Worm (Caenorhabditis elegans): ENCODE measurements around the gene col-73.

Gene col-73

DNA sequence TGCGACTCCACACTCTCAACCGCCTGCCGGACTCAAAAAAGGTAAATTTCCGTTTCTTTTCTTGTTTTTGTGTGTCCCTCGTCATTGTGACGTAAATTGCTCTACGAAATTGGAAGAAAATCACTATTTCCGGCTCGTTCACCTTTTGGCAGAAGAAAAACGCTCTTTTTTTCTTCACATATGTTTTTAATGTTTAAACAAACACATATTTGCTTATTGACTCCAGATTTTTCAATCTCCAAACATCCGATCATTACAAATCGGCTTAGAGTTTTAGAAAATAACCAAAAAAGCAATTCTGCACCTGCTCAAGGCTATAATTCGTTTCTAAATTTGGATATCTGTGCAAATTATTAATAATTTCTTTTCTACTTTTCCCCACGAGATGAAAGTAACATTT is 33.0 kb upstream of the col-73 start:
- TF ChIP-seq zip-8 (tag; optimal IDR thresholded peaks at IDR 0.05) (no peak), ces-1 (GFP tag; optimal IDR thresholded peaks at IDR 0.05) (no peak), ztf-11 (tag; optimal IDR thresholded peaks at IDR 0.05) (no peak), ham-2 (GFP tag; optimal IDR thresholded peaks at IDR 0.05) (no peak), blmp-1 (tag; optimal IDR thresholded peaks at IDR 0.05) (no peak), elt-1 (tag; optimal IDR thresholded peaks at IDR 0.05; ENCODE audit: borderline replicate concordance, insufficient read depth) (no peak), nhr-28 (tag; optimal IDR thresholded peaks at IDR 0.05) (no peak), unc-62 (GFP tag; optimal IDR thresholded peaks at IDR 0.05) (no peak), tbx-8 (GFP tag; optimal IDR thresholded peaks at IDR 0.05) (no peak), mep-1 (tag; optimal IDR thresholded peaks at IDR 0.05) (no peak), mls-2 (tag; optimal IDR thresholded peaks at IDR 0.05) (no peak), snpc-4 (tag; optimal IDR thresholded peaks at IDR 0.05) (no peak), mab-5 (tag; optimal IDR thresholded peaks at IDR 0.05) (no peak), ceh-83 (GFP tag; optimal IDR thresholded peaks at IDR 0.05) (no peak), flh-1 (GFP tag; optimal IDR thresholded peaks at IDR 0.05) (no peak), unc-39 (tag; optimal IDR thresholded peaks at IDR 0.05) (no peak), M03D4.4 (tag; optimal IDR thresholded peaks at IDR 0.05) (no peak), sptf-1 (tag; optimal IDR thresholded peaks at IDR 0.05) (no peak), lin-13 (tag; optimal IDR thresholded peaks at IDR 0.05) (no peak), drap-1 (GFP tag; optimal IDR thresholded peaks at IDR 0.05) (no peak)

DNA sequence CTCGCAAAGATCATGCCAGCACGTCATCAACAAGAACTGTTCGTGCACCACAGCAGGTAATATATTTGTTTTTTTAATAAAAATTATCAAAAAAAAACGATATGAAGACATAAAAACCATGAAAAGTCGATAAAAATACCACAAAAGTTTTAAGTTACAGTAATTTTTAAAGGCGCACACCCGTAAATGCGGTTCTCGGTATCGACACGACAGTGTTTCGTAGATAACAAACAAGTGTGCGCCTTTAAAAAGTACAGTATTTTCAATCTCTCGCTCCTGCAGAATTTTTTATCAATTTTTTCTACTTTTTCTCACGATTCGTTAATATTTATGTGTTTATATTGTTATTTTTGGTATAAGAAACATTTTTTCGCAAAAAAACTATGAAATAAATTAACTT is 32.4 kb upstream of the col-73 start:
- no peak for TF ChIP-seq nhr-237 (tag; optimal IDR thresholded peaks at IDR 0.05)
- no peak for TF ChIP-seq ceh-39 (tag; optimal IDR thresholded peaks at IDR 0.05)
- TF ChIP-seq sptf-1 (tag; optimal IDR thresholded peaks at IDR 0.05), result no peak
- no peak for TF ChIP-seq lin-32 (GFP tag; optimal IDR thresholded peaks at IDR 0.05)
- TF ChIP-seq unc-120 (tag; optimal IDR thresholded peaks at IDR 0.05; ENCODE audit: poor library complexity, severe bottlenecking), result no peak
- TF ChIP-seq M03D4.4 (tag; optimal IDR thresholded peaks at IDR 0.05), result no peak
- no peak for TF ChIP-seq ceh-83 (GFP tag; optimal IDR thresholded peaks at IDR 0.05)
- TF ChIP-seq bed-3 (GFP tag; optimal IDR thresholded peaks at IDR 0.05), result no peak
- TF ChIP-seq elt-1 (tag; optimal IDR thresholded peaks at IDR 0.05; ENCODE audit: borderline replicate concordance, insufficient read depth), result no peak
- TF ChIP-seq ceh-43 (GFP tag; optimal IDR thresholded peaks at IDR 0.05), result no peak
- TF ChIP-seq ham-2 (GFP tag; optimal IDR thresholded peaks at IDR 0.05), result no peak
- TF ChIP-seq blmp-1 (tag; optimal IDR thresholded peaks at IDR 0.05), result no peak
- TF ChIP-seq nhr-28 (tag; optimal IDR thresholded peaks at IDR 0.05), result no peak
- TF ChIP-seq mls-2 (tag; optimal IDR thresholded peaks at IDR 0.05), result no peak
- TF ChIP-seq sem-2 (GFP tag; optimal IDR thresholded peaks at IDR 0.05), result no peak
- no peak for TF ChIP-seq ztf-11 (tag; optimal IDR thresholded peaks at IDR 0.05)
- TF ChIP-seq nhr-12 (tag; optimal IDR thresholded peaks at IDR 0.05), result no peak

DNA sequence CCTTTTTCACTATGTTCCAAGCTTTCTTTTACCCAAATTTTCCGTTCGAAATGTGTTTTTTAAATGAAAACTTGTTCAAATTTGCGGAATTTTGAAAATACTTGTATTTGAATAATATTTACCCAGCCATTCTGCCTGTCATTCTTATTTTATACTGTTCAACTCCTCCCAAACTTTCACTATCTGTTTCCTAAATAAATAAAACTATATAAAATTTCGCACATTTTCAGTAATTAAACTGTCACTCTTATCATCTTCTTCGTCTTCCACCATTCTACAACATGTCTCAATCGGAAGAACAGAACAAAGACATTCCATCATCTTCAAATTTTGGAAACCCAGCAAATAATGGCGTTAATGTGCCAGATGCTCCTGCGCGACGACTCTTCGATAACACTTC is 31.8 kb upstream of the col-73 start, which contains the start of gene btbd-10:
TSS of gene btbd-10 (plus strand) at position 231 of the 400 bp plus-strand sequence.
- TF ChIP-seq ces-1 (GFP tag; optimal IDR thresholded peaks at IDR 0.05) (no peak), ceh-43 (GFP tag; optimal IDR thresholded peaks at IDR 0.05) (no peak)

DNA sequence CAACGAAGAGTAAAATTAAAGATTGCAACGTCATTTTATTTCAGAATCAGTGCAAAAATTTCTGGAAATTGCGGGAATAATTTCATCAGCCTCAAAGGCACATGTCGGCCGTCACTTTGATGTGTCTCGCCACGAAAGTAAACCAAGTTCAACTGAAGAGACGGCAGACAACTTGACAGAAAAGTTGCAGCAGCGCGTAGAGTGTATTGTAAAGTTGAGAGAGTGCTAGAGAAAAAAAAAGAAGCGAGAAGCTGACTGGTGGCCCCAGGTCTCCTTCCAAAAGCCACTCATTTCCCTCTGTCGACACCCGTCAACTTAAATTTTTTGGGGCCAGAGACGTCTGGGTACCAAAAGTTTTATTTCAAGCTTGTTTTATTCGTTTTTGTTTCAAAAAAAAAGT is 31.3 kb upstream of the col-73 start:
- no peak for TF ChIP-seq elt-3 (tag; optimal IDR thresholded peaks at IDR 0.05)
- TF ChIP-seq nhr-76 (tag; optimal IDR thresholded peaks at IDR 0.05), result no peak
- TF ChIP-seq nhr-2 (tag; optimal IDR thresholded peaks at IDR 0.05), result no peak
- TF ChIP-seq hlh-1 (tag; optimal IDR thresholded peaks at IDR 0.05), result peak; percentile 84
- TF ChIP-seq M03D4.4 (tag; optimal IDR thresholded peaks at IDR 0.05), result no peak
- TF ChIP-seq ceh-43 (GFP tag; optimal IDR thresholded peaks at IDR 0.05), result no peak
- no peak for TF ChIP-seq bed-3 (GFP tag; optimal IDR thresholded peaks at IDR 0.05)
- no peak for TF ChIP-seq zip-8 (tag; optimal IDR thresholded peaks at IDR 0.05)
- no peak for TF ChIP-seq flh-1 (GFP tag; optimal IDR thresholded peaks at IDR 0.05)
- TF ChIP-seq mab-5 (tag; optimal IDR thresholded peaks at IDR 0.05), result no peak
- no peak for TF ChIP-seq lin-32 (GFP tag; optimal IDR thresholded peaks at IDR 0.05)
- TF ChIP-seq tbx-8 (GFP tag; optimal IDR thresholded peaks at IDR 0.05), result no peak
- TF ChIP-seq mls-2 (tag; optimal IDR thresholded peaks at IDR 0.05), result no peak
- TF ChIP-seq ces-1 (GFP tag; optimal IDR thresholded peaks at IDR 0.05), result peak; percentile 93
- TF ChIP-seq ztf-11 (tag; optimal IDR thresholded peaks at IDR 0.05), result no peak
- TF ChIP-seq unc-39 (tag; optimal IDR thresholded peaks at IDR 0.05), result no peak
- TF ChIP-seq mep-1 (tag; optimal IDR thresholded peaks at IDR 0.05), result peak; percentile 41
- peak; percentile 40 for TF ChIP-seq nhr-237 (tag; optimal IDR thresholded peaks at IDR 0.05)
- TF ChIP-seq elt-1 (tag; optimal IDR thresholded peaks at IDR 0.05; ENCODE audit: borderline replicate concordance, insufficient read depth), result no peak
- TF ChIP-seq ceh-39 (tag; optimal IDR thresholded peaks at IDR 0.05), result no peak
- TF ChIP-seq snpc-4 (tag; optimal IDR thresholded peaks at IDR 0.05), result no peak
- TF ChIP-seq sptf-1 (tag; optimal IDR thresholded peaks at IDR 0.05), result no peak
- no peak for TF ChIP-seq nhr-12 (tag; optimal IDR thresholded peaks at IDR 0.05)
- TF ChIP-seq ceh-83 (GFP tag; optimal IDR thresholded peaks at IDR 0.05), result no peak
- TF ChIP-seq blmp-1 (tag; optimal IDR thresholded peaks at IDR 0.05), result no peak
- no peak for TF ChIP-seq drap-1 (GFP tag; optimal IDR thresholded peaks at IDR 0.05)
- TF ChIP-seq cnd-1 (tag; optimal IDR thresholded peaks at IDR 0.05), result no peak
- TF ChIP-seq nhr-28 (tag; optimal IDR thresholded peaks at IDR 0.05), result no peak
- TF ChIP-seq pha-4 (tag; optimal IDR thresholded peaks at IDR 0.05), result peak; percentile 70
- TF ChIP-seq unc-120 (tag; optimal IDR thresholded peaks at IDR 0.05; ENCODE audit: poor library complexity, severe bottlenecking), result peak; percentile 34
- peak; percentile 56 for TF ChIP-seq lsy-2 (tag; optimal IDR thresholded peaks at IDR 0.05)
- no peak for TF ChIP-seq sem-2 (GFP tag; optimal IDR thresholded peaks at IDR 0.05)
- peak; percentile 97 for TF ChIP-seq unc-62 (GFP tag; optimal IDR thresholded peaks at IDR 0.05)
- peak; percentile 50 for TF ChIP-seq ham-2 (GFP tag; optimal IDR thresholded peaks at IDR 0.05)
- no peak for TF ChIP-seq lin-13 (tag; optimal IDR thresholded peaks at IDR 0.05)
